Worm (Caenorhabditis elegans): ENCODE data around the gene acr-7.

- TF ChIP-seq hmg-20 (GFP tag; IDR thresholded peaks at IDR 0.05), result no peak
- TF ChIP-seq madf-3 (GFP tag; IDR thresholded peaks at IDR 0.05), result no peak
- TF ChIP-seq snpc-4 (GFP tag; optimal IDR thresholded peaks at IDR 0.05), result no peak
- no peak for TF ChIP-seq snpc-4 (tag; optimal IDR thresholded peaks at IDR 0.05)
Measured at ce11 chrII:7822454-7822853, 27.1 kb downstream of the acr-7 start, which contains the start of gene irld-47.

Measured in whole organism, young adult.